Fruit fly (Drosophila melanogaster) whole organism, embryonic: ENCODE measurements around the gene CG6843.

Experiments used
- Bgb ChIP-seq: fragments of 200-800 bp; sonication (Bioruptor generic); IDR thresholded peaks from 2 replicates; pipeline ENCODE4 v1.3.6; 2022; ENCODE audit warnings: missing biosample characterization, missing genetic modification characterization; ENCODE audit not compliant: partially characterized antibody
- Blimp-1 ChIP-seq: fragments of 200-800 bp; sonication (Bioruptor generic); optimal IDR thresholded peaks from 3 replicates; lab custom pipeline; 2018; ENCODE audit warnings: missing biosample characterization, missing genetic modification characterization, mild to moderate bottlenecking, moderate library complexity, missing genetic modification reagents
- CG5953 ChIP-seq: fragments of 200-800 bp; sonication (Bioruptor generic); IDR thresholded peaks from 2 replicates; pipeline ENCODE4 v1.3.6; 2022; ENCODE audit warnings: missing biosample characterization, missing genetic modification characterization
- Camta ChIP-seq: fragments of 200-800 bp; sonication (Bioruptor generic); optimal IDR thresholded peaks from 2 replicates; lab custom pipeline; 2016; ENCODE audit warnings: missing biosample characterization, missing genetic modification characterization
- az2 ChIP-seq: fragments of 200-800 bp; sonication (Bioruptor generic); optimal IDR thresholded peaks from 3 replicates; lab custom pipeline; 2016; ENCODE audit warnings: missing biosample characterization, missing genetic modification characterization
- phol ChIP-seq: fragments of 200-800 bp; sonication (Bioruptor generic); optimal IDR thresholded peaks from 3 replicates; lab custom pipeline; 2018; ENCODE audit warnings: missing biosample characterization, mild to moderate bottlenecking, missing genetic modification characterization, moderate library complexity
- pnt ChIP-seq: fragments of 200-800 bp; sonication (Bioruptor generic); optimal IDR thresholded peaks from 3 replicates; lab custom pipeline; 2016; ENCODE audit warnings: missing biosample characterization, missing genetic modification characterization

- TF ChIP-seq Blimp-1 (GFP tag; lab: Kevin White, UChicago) (no peak), pnt (no peak), Camta (GFP tag; lab: Kevin White, UChicago) (no peak), CG5953 (GFP tag; lab: Robert Waterston, UW) (no peak), Bgb (GFP tag; lab: Robert Waterston, UW) (no peak), phol (tag; lab: Kevin White, UChicago) (peak; percentile 53), az2 (no peak)
Measured at dm6 chr3L:18853439-18853838, 48.0 kb upstream of the CG6843 start.
